Worm (Caenorhabditis elegans): ENCODE results near the gene odc-1.

odc-1 gene

ce11 chrV:6879490-6879889, 20.5 kb downstream of the odc-1 start (continued):
- TF ChIP-seq chd-7 (tag; optimal IDR thresholded peaks at IDR 0.05) = peak; percentile 57
- no peak for TF ChIP-seq hlh-12 (tag; optimal IDR thresholded peaks at IDR 0.05)
- TF ChIP-seq lin-35 (GFP tag; optimal IDR thresholded peaks at IDR 0.05) = peak in 1 of 3 experiments; percentile 52
- peak; percentile 40; the same call in 1 of the 2 replicates for TF ChIP-seq bed-2 (GFP tag; IDR thresholded peaks at IDR 0.05)
- no peak for TF ChIP-seq hmg-20 (GFP tag; IDR thresholded peaks at IDR 0.05)
- no peak for TF ChIP-seq ztf-3 (GFP tag; optimal IDR thresholded peaks at IDR 0.05)
- peak; percentile 3 for TF ChIP-seq ztf-18 (tag; optimal IDR thresholded peaks at IDR 0.05)
- TF ChIP-seq pbrm-1 (GFP tag; IDR thresholded peaks at IDR 0.05) = peak; percentile 60; the same call in 1 of the 2 replicates
- no peak for TF ChIP-seq aptf-2 (GFP tag; conservative IDR thresholded peaks at IDR 0.05)
- peak; percentile 78 for TF ChIP-seq ceh-27 (GFP tag; optimal IDR thresholded peaks at IDR 0.05)
- no peak for TF ChIP-seq C06A6.2 (GFP tag; conservative IDR thresholded peaks at IDR 0.05)
- TF ChIP-seq mcd-1 (GFP tag; IDR thresholded peaks at IDR 0.05) = peak; percentile 52
- TF ChIP-seq athp-1 (tag; optimal IDR thresholded peaks at IDR 0.05) = peak; percentile 45
- TF ChIP-seq F49E8.2 (tag; optimal IDR thresholded peaks at IDR 0.05; ENCODE audit: insufficient read depth) = no peak
- TF ChIP-seq madf-3 (GFP tag; IDR thresholded peaks at IDR 0.05) = peak; percentile 54; the same call in 1 of the 2 replicates
- peak; percentile 25 for TF ChIP-seq repo-1 (tag; optimal IDR thresholded peaks at IDR 0.05)
- TF ChIP-seq somi-1 (GFP tag; optimal IDR thresholded peaks at IDR 0.05) = peak; percentile 20
- no peak for TF ChIP-seq B0336.3 (GFP tag; IDR thresholded peaks at IDR 0.05)
- TF ChIP-seq lin-26 (GFP tag; IDR thresholded peaks at IDR 0.05) = 0 out of 2 replicates have a peak, but pooled peaks have one; percentile 43
- TF ChIP-seq attf-5 (GFP tag; optimal IDR thresholded peaks at IDR 0.05) = peak; percentile 53
- peak; percentile 56 for TF ChIP-seq die-1 (tag; optimal IDR thresholded peaks at IDR 0.05)
- no peak for TF ChIP-seq let-526 (GFP tag; IDR thresholded peaks at IDR 0.05)
- peak; percentile 66 for TF ChIP-seq lin-40 (tag; optimal IDR thresholded peaks at IDR 0.05)
- no peak for TF ChIP-seq hsf-1 (GFP tag; IDR thresholded peaks at IDR 0.05)
- no peak for TF ChIP-seq cebp-1 (GFP tag; IDR thresholded peaks at IDR 0.05)
- TF ChIP-seq cebp-1 (tag; optimal IDR thresholded peaks at IDR 0.05) = peak; percentile 76
- TF ChIP-seq gei-17 (GFP tag; optimal IDR thresholded peaks at IDR 0.05) = peak; percentile 16
- peak; percentile 99 for TF ChIP-seq zfh-2 (GFP tag; conservative IDR thresholded peaks at IDR 0.05)
- peak; percentile 66 for TF ChIP-seq nfyb-1 (GFP tag; IDR thresholded peaks at IDR 0.05)
- TF ChIP-seq F57A8.1 (GFP tag; optimal IDR thresholded peaks at IDR 0.05) = no peak
- peak; percentile 87 for TF ChIP-seq K12H6.12 (tag; optimal IDR thresholded peaks at IDR 0.05)
- TF ChIP-seq egl-18 (GFP tag; IDR thresholded peaks at IDR 0.05) = 0 out of 2 replicates have a peak, but pooled peaks have one; percentile 45
- peak; percentile 67 for TF ChIP-seq rcor-1 (GFP tag; IDR thresholded peaks at IDR 0.05)

ce11 chrV:6878559-6878958, 21.5 kb downstream of the odc-1 start:
- TF ChIP-seq hsf-1 (GFP tag; IDR thresholded peaks at IDR 0.05) (no peak), lin-40 (tag; optimal IDR thresholded peaks at IDR 0.05) (no peak), mxl-1 (tag; optimal IDR thresholded peaks at IDR 0.05) (no peak), dox-1 (GFP tag; IDR thresholded peaks at IDR 0.05) (no peak)

- no peak for TF ChIP-seq F49E8.2 (tag; optimal IDR thresholded peaks at IDR 0.05; ENCODE audit: insufficient read depth)
- no peak for TF ChIP-seq cebp-1 (GFP tag; IDR thresholded peaks at IDR 0.05)
- peak; percentile 17 for TF ChIP-seq cebp-1 (tag; optimal IDR thresholded peaks at IDR 0.05)
- TF ChIP-seq cebp-2 (GFP tag; IDR thresholded peaks at IDR 0.05) = no peak
- TF ChIP-seq F33H1.4 (GFP tag; IDR thresholded peaks at IDR 0.05) = no peak
Observed at ce11 chrV:6876763-6877515, 23.1 kb downstream of the odc-1 start.
